Worm (Caenorhabditis elegans): ENCODE measurements around the gene T10D4.15.
"Not testable (repeated sequence)": the region's sequence is repeated elsewhere in the genome, so short reads cannot be mapped to it uniquely, and the experiment has no call there.

The T10D4.15 gene

ce11 chrII:3129007-3129406, 16.9 kb upstream of the T10D4.15 start, which contains the start of gene chil-24:
TSS of gene chil-24 (plus strand) at chrII:3129162.
- TF ChIP-seq sma-9 (GFP tag; optimal IDR thresholded peaks at IDR 0.05) (peak; percentile 7), sma-9 (tag; optimal IDR thresholded peaks at IDR 0.05) (no peak), unc-55 (GFP tag; optimal IDR thresholded peaks at IDR 0.05) (peak; percentile 16), alr-1 (tag; optimal IDR thresholded peaks at IDR 0.05) (no peak)

- TF ChIP-seq sem-4 (tag; optimal IDR thresholded peaks at IDR 0.05) (no peak), ztf-1 (GFP tag; conservative IDR thresholded peaks at IDR 0.05) (no peak)
These were observed 10.6 kb upstream of the T10D4.15 start for ce11 chrII:3135293-3135692.

ce11 chrII:3137804-3138203, 8.1 kb upstream of the T10D4.15 start, which contains the start of gene sri-54:
TSS of gene sri-54 (minus strand) at chrII:3137904.
- TF ChIP-seq fos-1 (tag; optimal IDR thresholded peaks at IDR 0.05) (no peak), unc-55 (GFP tag; optimal IDR thresholded peaks at IDR 0.05) (no peak), ztf-1 (GFP tag; conservative IDR thresholded peaks at IDR 0.05) (no peak), skn-1 (tag; optimal IDR thresholded peaks at IDR 0.05) (no peak), nhr-77 (tag; optimal IDR thresholded peaks at IDR 0.05) (no peak), Y55F3AM.14 (GFP tag; optimal IDR thresholded peaks at IDR 0.05) (no peak), sma-9 (GFP tag; optimal IDR thresholded peaks at IDR 0.05) (no peak), sma-9 (tag; optimal IDR thresholded peaks at IDR 0.05) (no peak)

ce11 chrII:3142855-3143254, 3.1 kb upstream of the T10D4.15 start, which contains the start of gene sri-42:
TSS of gene sri-42 (minus strand) at chrII:3142955.
- not testable (repeated sequence) for TF ChIP-seq ztf-4 (tag; optimal IDR thresholded peaks at IDR 0.05); unc-55 (GFP tag; optimal IDR thresholded peaks at IDR 0.05); fos-1 (tag; optimal IDR thresholded peaks at IDR 0.05)

- TF ChIP-seq nhr-237, lin-11, ZK546.5 (tag; optimal IDR thresholded peaks at IDR 0.05): not testable (repeated sequence)
These were observed 1.4 kb upstream of the T10D4.15 start, which contains the start of gene sri-43 for ce11 chrII:3144552-3144951. TSS of gene sri-43 (minus strand) at chrII:3144652.

- TF ChIP-seq mab-5 (tag; optimal IDR thresholded peaks at IDR 0.05) (no peak), ztf-4 (tag; optimal IDR thresholded peaks at IDR 0.05) (no peak), elt-3 (tag; optimal IDR thresholded peaks at IDR 0.05) (no peak), ceh-16 (tag; optimal IDR thresholded peaks at IDR 0.05) (no peak), nhr-21 (tag; optimal IDR thresholded peaks at IDR 0.05) (no peak), snpc-4 (tag; optimal IDR thresholded peaks at IDR 0.05) (no peak), F13H6.1 (tag; optimal IDR thresholded peaks at IDR 0.05) (no peak), Y55F3AM.14 (GFP tag; optimal IDR thresholded peaks at IDR 0.05) (no peak), alr-1 (tag; optimal IDR thresholded peaks at IDR 0.05) (no peak), sem-4 (tag; optimal IDR thresholded peaks at IDR 0.05) (no peak), blmp-1 (tag; optimal IDR thresholded peaks at IDR 0.05; ENCODE audit: insufficient read depth) (no peak), gmeb-1 (tag; optimal IDR thresholded peaks at IDR 0.05) (no peak), ztf-1 (GFP tag; conservative IDR thresholded peaks at IDR 0.05) (no peak), nhr-6 (tag; optimal IDR thresholded peaks at IDR 0.05) (no peak), nhr-10 (tag; optimal IDR thresholded peaks at IDR 0.05) (no peak), C34F6.9 (tag; optimal IDR thresholded peaks at IDR 0.05) (no peak), R02D3.7 (tag; optimal IDR thresholded peaks at IDR 0.05) (no peak), skn-1 (tag; optimal IDR thresholded peaks at IDR 0.05) (no peak), elt-1 (tag; optimal IDR thresholded peaks at IDR 0.05) (no peak), zag-1 (tag; optimal IDR thresholded peaks at IDR 0.05) (no peak)
These were observed 2.5 kb downstream of the T10D4.15 start for ce11 chrII:3148404-3148803.

ce11 chrII:3149521-3150190, 3.7 kb downstream of the T10D4.15 start, which contains the start of the genes T10D4.11 and T10D4.1:
TSS of gene T10D4.11 (minus strand) at chrII:3149621.
TSS of gene T10D4.1 (plus strand) at chrII:3150140.
- TF ChIP-seq blmp-1 (tag; optimal IDR thresholded peaks at IDR 0.05; ENCODE audit: insufficient read depth) (no peak), lin-13 (GFP tag; optimal IDR thresholded peaks at IDR 0.05) (no peak), egl-27 (tag; optimal IDR thresholded peaks at IDR 0.05) (no peak), ama-1 (optimal IDR thresholded peaks at IDR 0.05) (no peak), ZK546.5 (tag; optimal IDR thresholded peaks at IDR 0.05) (no peak), lsy-2 (tag; optimal IDR thresholded peaks at IDR 0.05) (no peak), ztf-1 (GFP tag; conservative IDR thresholded peaks at IDR 0.05) (no peak), nhr-21 (tag; optimal IDR thresholded peaks at IDR 0.05) (no peak), aly-2 (tag; optimal IDR thresholded peaks at IDR 0.05) (no peak), mdl-1 (tag; optimal IDR thresholded peaks at IDR 0.05) (no peak), sma-9 (GFP tag; optimal IDR thresholded peaks at IDR 0.05) (no peak), sma-9 (tag; optimal IDR thresholded peaks at IDR 0.05) (no peak)

Data from whole organism, L2 larva.